Fruit fly (Drosophila melanogaster): Measurements from ENCODE around the gene CG7142.
A peak's percentile ranks its signal among the peaks of the same experiment; 100 is the strongest.

CG7142 gene

dm6 chr3R:18274328-18275098 lies 4.8 kb downstream of the CG7142 start, which contains the start of the genes Vps39 and eIF1A (continued):
- no peak for TF ChIP-seq crc (GFP tag; optimal IDR thresholded peaks at IDR 0.05)
- TF ChIP-seq CG31224 (GFP tag; IDR thresholded peaks at IDR 0.05), result no peak
- peak; percentile 58 for TF ChIP-seq ems (GFP tag; optimal IDR thresholded peaks at IDR 0.05)
- TF ChIP-seq CG13775 (GFP tag; optimal IDR thresholded peaks at IDR 0.05), result peak; percentile 17
- TF ChIP-seq CG31441 (GFP tag; IDR thresholded peaks at IDR 0.05), result 0 out of 2 replicates have a peak, but pooled peaks have one; percentile 30
- peak; percentile 80 for TF ChIP-seq CG2116 (GFP tag; optimal IDR thresholded peaks at IDR 0.05)
- peak; percentile 64 for TF ChIP-seq nmo (GFP tag; optimal IDR thresholded peaks at IDR 0.05)
- TF ChIP-seq dati (GFP tag; IDR thresholded peaks at IDR 0.05), result no peak
- TF ChIP-seq ase (GFP tag; IDR thresholded peaks at IDR 0.05), result no peak
- no peak for TF ChIP-seq gt (GFP tag; IDR thresholded peaks at IDR 0.05)
- peak; percentile 76 for TF ChIP-seq dm (GFP tag; optimal IDR thresholded peaks at IDR 0.05)
- TF ChIP-seq hbn (GFP tag; IDR thresholded peaks at IDR 0.05; ENCODE audit: partially characterized antibody), result peak; percentile 81
- peak; percentile 44 for TF ChIP-seq CG13123 (GFP tag; optimal IDR thresholded peaks at IDR 0.05)
- TF ChIP-seq CG11560 (tag; IDR thresholded peaks at IDR 0.05), result no peak
- TF ChIP-seq zfh1 (GFP tag; IDR thresholded peaks at IDR 0.05), result no peak
- TF ChIP-seq Hr78 (GFP tag; optimal IDR thresholded peaks at IDR 0.05), result no peak
- no peak for TF ChIP-seq wor (GFP tag; IDR thresholded peaks at IDR 0.05)
- TF ChIP-seq CG14667 (GFP tag; IDR thresholded peaks at IDR 0.05), result no peak
- TF ChIP-seq gro (GFP tag; optimal IDR thresholded peaks at IDR 0.05), result peak; percentile 43
- TF ChIP-seq CG10366 (GFP tag; IDR thresholded peaks at IDR 0.05), result no peak; the same call in 1 of the 2 replicates
- TF ChIP-seq HLH4C (GFP tag; IDR thresholded peaks at IDR 0.05; ENCODE audit: partially characterized antibody), result peak; percentile 93
- no peak for TF ChIP-seq CG1024 (GFP tag; IDR thresholded peaks at IDR 0.05)
- TF ChIP-seq ci (GFP tag; IDR thresholded peaks at IDR 0.05), result no peak
- TF ChIP-seq phol (tag; optimal IDR thresholded peaks at IDR 0.05), result peak; percentile 49
- no peak for TF ChIP-seq Oaz (GFP tag; IDR thresholded peaks at IDR 0.05)
- no peak for TF ChIP-seq Abd-B (GFP tag; optimal IDR thresholded peaks at IDR 0.05)
- TF ChIP-seq dmrt99B (tag; optimal IDR thresholded peaks at IDR 0.05), result no peak
- no peak for TF ChIP-seq Hmx (GFP tag; optimal IDR thresholded peaks at IDR 0.05)
- no peak for TF ChIP-seq CG3065 (GFP tag; optimal IDR thresholded peaks at IDR 0.05)
- peak; percentile 13 for TF ChIP-seq CG18476 (GFP tag; optimal IDR thresholded peaks at IDR 0.05)
- TF ChIP-seq CG2875 (GFP tag; optimal IDR thresholded peaks at IDR 0.05), result no peak
- TF ChIP-seq Ravus (GFP tag; IDR thresholded peaks at IDR 0.05), result no peak
- no peak for TF ChIP-seq Kr (GFP tag; optimal IDR thresholded peaks at IDR 0.05)
- TF ChIP-seq z (GFP tag; IDR thresholded peaks at IDR 0.05), result no peak
- no peak for TF ChIP-seq schlank (tag; optimal IDR thresholded peaks at IDR 0.05)
- peak; percentile 28 for TF ChIP-seq CG12744 (GFP tag; optimal IDR thresholded peaks at IDR 0.05)
- TF ChIP-seq Ets65A (GFP tag), result peak; percentile 88
- TF ChIP-seq Dref (GFP tag; IDR thresholded peaks at IDR 0.05), result peak; percentile 83
- TF ChIP-seq CG8765 (GFP tag; IDR thresholded peaks at IDR 0.05), result no peak
- TF ChIP-seq repo (GFP tag; optimal IDR thresholded peaks at IDR 0.05), result no peak
- no peak for TF ChIP-seq CG18011 (GFP tag; optimal IDR thresholded peaks at IDR 0.05)
- TF ChIP-seq CG15011 (GFP tag; optimal IDR thresholded peaks at IDR 0.05), result no peak
- TF ChIP-seq CG16779 (GFP tag; IDR thresholded peaks at IDR 0.05), result no peak
- TF ChIP-seq Tbp (GFP tag; optimal IDR thresholded peaks at IDR 0.05), result no peak
- TF ChIP-seq Hr51 (GFP tag; optimal IDR thresholded peaks at IDR 0.05), result peak in 1 of 2 experiments; percentile 33
- TF ChIP-seq CG16863 (GFP tag; optimal IDR thresholded peaks at IDR 0.05), result no peak
- no peak for TF ChIP-seq luna (GFP tag; optimal IDR thresholded peaks at IDR 0.05)
- TF ChIP-seq MTF-1 (GFP tag; optimal IDR thresholded peaks at IDR 0.05; ENCODE audit: borderline replicate concordance), result no peak
- TF ChIP-seq CG9727 (GFP tag; optimal IDR thresholded peaks at IDR 0.05), result peak; percentile 54
- TF ChIP-seq CG14441 (GFP tag; IDR thresholded peaks at IDR 0.05), result no peak
- TF ChIP-seq CG3995 (GFP tag; optimal IDR thresholded peaks at IDR 0.05), result peak; percentile 53
